Worm (Caenorhabditis elegans) whole organism, L2 larva: Measurements from ENCODE around the gene nekl-4.

Source experiments
- fos-1 ChIP-seq: fragments of 150-350 bp; optimal IDR thresholded peaks from 2 replicates; lab custom pipeline; 2014; ENCODE audit warnings: missing biosample characterization, missing genetic modification characterization
- lin-11 ChIP-seq: fragments of 150-350 bp; sonication (generic microtip); optimal IDR thresholded peaks from 2 replicates; lab custom pipeline; 2014; ENCODE audit warnings: missing biosample characterization, missing genetic modification characterization, inconsistent platforms, mixed read lengths
- mdl-1 ChIP-seq, 2 experiments: fragments of 150-350 bp in 1 of 2; sonication (generic microtip) in 1 of 2; optimal IDR thresholded peaks; 2 replicates each; lab custom pipeline; 2017; ENCODE audit warnings: missing biosample characterization in 2 of 2, missing genetic modification characterization in 2 of 2
- nhr-12 ChIP-seq: fragments of 150-350 bp; optimal IDR thresholded peaks from 2 replicates; lab custom pipeline; 2014; ENCODE audit warnings: missing biosample characterization, missing genetic modification characterization
- nhr-129 ChIP-seq: fragments of 150-350 bp; optimal IDR thresholded peaks from 2 replicates; lab custom pipeline; 2014; ENCODE audit warnings: missing biosample characterization, missing genetic modification characterization
- nhr-6 ChIP-seq: fragments of 150-350 bp; optimal IDR thresholded peaks from 2 replicates; lab custom pipeline; 2014; ENCODE audit warnings: missing biosample characterization, missing genetic modification characterization
- snpc-4 ChIP-seq: fragments of 150-350 bp; optimal IDR thresholded peaks from 2 replicates; lab custom pipeline; 2014; ENCODE audit warnings: missing biosample characterization, missing genetic modification characterization
- unc-39 ChIP-seq: fragments of 150-350 bp; optimal IDR thresholded peaks from 2 replicates; lab custom pipeline; 2014; ENCODE audit warnings: missing biosample characterization, missing genetic modification characterization
- unc-62 ChIP-seq: fragments of 150-350 bp; optimal IDR thresholded peaks from 2 replicates; lab custom pipeline; 2014; ENCODE audit warnings: missing biosample characterization, missing genetic modification reagents, missing genetic modification characterization
- ztf-11 ChIP-seq: sonication (generic microtip); optimal IDR thresholded peaks from 2 replicates; lab custom pipeline; 2017; ENCODE audit warnings: missing biosample characterization, missing genetic modification characterization

- TF ChIP-seq unc-39 (no peak), fos-1 (tag; lab: Kevin White, UChicago) (no peak), ztf-11 (tag; lab: Kevin White, UChicago) (no peak), nhr-129 (tag; lab: Kevin White, UChicago) (no peak), snpc-4 (no peak), lin-11 (tag; lab: Kevin White, UChicago) (no peak), nhr-6 (tag; lab: Kevin White, UChicago) (no peak), nhr-12 (tag; lab: Kevin White, UChicago) (no peak), unc-62 (no peak), mdl-1 (tag; optimal IDR thresholded peaks at IDR 0.05; lab: Kevin White, UChicago) (no peak)
Observed at ce11 chrIII:5541777-5542176, 24.5 kb upstream of the nekl-4 start.
